Fruit fly (Drosophila melanogaster) whole organism, larva: ENCODE results near the gene Ptp69D.

Experiments
- noc ChIP-seq: fragments of 200-800 bp; sonication (Bioruptor generic); optimal IDR thresholded peaks from 3 replicates; lab custom pipeline; 2019; ENCODE audit warnings: missing biosample characterization, mild to moderate bottlenecking, missing genetic modification characterization, moderate library complexity

Ptp69D gene

DNA sequence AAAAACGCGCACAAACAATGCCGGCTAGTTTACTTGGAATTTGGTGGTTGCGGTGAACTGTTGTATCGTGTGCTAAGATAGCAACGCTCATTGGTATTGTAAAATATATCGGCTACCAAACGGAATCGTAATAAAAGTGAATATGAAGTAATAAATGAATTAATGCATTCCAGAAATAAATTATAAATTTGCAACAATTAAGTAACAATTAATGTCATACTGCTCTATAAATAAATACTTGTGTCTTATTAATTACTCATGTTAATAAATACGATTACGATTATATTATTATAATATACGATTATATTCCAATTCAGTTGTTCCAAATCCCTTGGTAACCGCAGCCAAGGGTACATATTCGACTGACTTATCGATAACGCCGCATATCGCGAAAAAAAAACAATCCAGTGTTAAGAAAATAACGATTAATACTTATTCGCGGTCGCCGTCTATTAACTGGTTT, at the start of gene Ptp69D, which contains the start of gene SmD1:
TSS of gene Ptp69D (plus strand) at position 396 of the 463 bp plus-strand sequence.
TSS of gene SmD1 (minus strand) at position 62 of the 463 bp plus-strand sequence.
- no peak for TF ChIP-seq noc (tag; lab: Kevin White, UChicago)

DNA sequence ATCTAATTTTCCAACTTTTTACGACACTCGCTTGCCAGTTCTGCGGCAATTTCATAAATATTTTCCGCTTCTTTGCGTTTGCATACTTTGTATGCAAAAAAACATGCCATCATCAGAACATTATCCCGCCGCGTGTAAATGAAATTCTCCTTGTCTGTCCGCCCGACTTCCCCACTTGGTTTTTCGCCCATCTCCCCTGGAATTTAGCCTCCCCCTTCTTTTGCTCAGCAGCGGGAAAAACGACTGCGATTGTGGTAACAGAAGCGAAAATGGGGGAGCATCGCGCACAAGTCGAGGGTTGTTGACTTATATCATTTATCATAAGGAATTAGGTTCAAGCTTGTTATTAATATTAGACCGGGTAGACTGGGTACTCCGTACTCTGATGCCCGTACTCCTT, 48.6 kb upstream of the Ptp69D start:
- TF ChIP-seq noc (tag; lab: Kevin White, UChicago) = no peak

DNA sequence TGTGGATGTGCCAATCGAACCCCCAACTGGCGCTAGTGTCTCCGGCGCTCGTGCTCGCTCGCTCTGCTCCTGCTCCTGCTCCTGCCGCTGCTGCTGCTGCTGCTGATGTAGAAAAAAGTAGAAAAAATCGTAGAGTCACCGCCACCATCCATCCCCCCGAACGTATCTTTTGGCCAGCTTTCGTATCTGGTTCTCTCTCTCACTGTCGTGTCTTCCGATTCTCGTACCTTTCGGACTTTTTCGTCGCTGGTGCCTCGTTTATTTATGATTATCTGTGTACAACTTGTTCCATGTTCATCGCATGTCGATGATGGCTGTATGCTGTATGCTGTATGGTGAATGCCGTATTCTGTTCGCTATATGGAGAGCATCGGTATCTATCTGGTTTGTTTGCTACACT, 46.0 kb upstream of the Ptp69D start:
- TF ChIP-seq noc (tag; lab: Kevin White, UChicago) = no peak

DNA sequence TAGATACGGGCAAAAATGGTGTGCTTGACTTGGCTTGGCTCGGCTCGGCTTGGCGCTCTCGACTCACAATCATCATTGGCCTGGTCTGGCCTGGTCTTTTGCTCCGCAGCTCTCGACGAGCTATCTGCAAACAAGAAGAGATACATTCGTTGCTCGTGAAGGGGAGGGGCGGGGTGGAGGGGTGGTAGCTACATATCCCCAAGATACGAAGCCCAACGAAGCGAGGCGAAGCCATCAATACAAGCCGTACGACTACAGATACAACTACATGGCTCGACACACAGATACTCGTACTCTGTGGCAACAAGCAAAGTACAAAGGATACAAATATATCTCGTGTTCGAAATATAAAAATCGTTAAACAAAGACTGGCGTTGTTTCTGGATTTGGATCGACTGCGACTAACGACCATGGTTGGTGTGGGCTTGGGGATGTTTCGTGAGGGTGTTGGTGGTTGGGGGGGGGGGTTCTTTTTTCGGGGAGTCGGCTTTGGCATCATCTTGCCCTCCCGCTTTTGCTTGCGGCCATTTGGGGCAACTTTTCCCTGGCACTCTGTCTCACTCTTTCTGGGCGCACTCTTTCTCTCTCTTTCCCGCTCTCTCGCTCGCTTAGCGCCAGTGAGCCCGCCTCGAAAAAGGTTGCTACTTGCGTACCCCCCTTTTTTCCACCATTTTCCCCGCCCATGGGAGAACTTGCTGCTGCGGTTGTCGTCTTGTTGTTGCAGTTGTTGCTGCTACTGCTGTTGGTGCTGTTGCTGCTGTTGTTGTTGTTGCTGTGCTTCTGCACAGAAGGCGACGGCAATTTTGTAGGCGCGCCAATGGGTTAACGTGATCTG, 44.2 kb upstream of the Ptp69D start:
- TF ChIP-seq noc (tag; lab: Kevin White, UChicago) = no peak

DNA sequence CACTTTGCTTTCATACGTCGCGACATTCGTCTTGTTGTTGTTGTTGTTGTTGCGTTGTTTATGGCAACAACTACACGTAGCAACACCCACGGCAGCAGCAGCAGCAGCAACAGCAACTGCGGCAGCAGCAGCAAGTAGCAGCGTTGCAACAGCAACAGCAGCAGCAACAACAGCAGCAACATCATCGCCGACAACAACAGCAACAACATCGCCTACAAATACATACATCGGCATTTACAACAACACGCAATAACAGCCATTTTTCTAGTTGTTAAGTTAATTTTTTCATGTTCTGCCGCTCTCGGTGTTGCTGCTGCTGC, 42.2 kb upstream of the Ptp69D start:
- TF ChIP-seq noc (tag; lab: Kevin White, UChicago) = no peak

DNA sequence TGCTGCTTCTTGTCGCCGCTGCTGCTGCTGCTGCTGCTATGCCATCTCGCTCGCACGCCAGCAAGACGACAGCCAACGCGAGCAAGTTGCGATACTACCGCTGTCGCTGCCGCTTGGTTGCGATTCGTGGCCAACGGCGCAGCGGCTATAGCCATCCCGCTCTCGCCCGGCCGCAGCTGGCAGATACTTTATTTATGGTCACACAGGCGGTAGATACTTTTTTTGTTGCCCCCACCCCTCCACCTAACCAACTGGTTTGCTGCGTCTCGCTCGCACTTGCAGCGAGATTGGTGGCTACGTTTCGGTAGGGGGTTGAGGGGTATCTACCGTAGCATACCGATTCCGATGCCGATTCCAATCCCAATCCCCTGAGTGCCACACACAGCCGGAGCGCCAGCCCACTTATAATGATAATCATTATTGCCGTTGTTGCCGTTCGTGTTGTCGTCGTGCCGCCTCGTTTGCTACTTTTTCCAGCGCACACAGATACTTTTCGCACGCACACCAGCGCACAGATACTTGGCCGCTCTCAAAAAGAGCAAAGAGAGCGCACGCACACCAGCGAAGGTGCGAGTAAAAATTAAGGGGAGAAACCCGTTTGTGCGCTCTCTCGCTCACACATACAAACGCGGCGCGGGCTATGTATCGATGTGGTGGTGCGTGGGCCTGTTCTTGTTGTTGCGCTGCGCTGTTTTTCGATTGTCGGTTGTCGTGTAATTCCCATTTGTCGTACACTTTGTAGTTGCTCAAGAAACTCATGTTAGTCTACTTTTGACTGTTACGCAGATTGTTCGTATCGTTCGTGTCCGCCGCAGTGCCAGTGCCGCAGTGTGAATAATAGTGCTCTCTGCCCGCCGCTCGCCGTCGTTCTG, 41.6 kb upstream of the Ptp69D start, which contains the start of gene mirr:
TSS of gene mirr (plus strand) at position 759 of the 872 bp plus-strand sequence.
- peak; percentile 46 for TF ChIP-seq noc (tag; lab: Kevin White, UChicago)

DNA sequence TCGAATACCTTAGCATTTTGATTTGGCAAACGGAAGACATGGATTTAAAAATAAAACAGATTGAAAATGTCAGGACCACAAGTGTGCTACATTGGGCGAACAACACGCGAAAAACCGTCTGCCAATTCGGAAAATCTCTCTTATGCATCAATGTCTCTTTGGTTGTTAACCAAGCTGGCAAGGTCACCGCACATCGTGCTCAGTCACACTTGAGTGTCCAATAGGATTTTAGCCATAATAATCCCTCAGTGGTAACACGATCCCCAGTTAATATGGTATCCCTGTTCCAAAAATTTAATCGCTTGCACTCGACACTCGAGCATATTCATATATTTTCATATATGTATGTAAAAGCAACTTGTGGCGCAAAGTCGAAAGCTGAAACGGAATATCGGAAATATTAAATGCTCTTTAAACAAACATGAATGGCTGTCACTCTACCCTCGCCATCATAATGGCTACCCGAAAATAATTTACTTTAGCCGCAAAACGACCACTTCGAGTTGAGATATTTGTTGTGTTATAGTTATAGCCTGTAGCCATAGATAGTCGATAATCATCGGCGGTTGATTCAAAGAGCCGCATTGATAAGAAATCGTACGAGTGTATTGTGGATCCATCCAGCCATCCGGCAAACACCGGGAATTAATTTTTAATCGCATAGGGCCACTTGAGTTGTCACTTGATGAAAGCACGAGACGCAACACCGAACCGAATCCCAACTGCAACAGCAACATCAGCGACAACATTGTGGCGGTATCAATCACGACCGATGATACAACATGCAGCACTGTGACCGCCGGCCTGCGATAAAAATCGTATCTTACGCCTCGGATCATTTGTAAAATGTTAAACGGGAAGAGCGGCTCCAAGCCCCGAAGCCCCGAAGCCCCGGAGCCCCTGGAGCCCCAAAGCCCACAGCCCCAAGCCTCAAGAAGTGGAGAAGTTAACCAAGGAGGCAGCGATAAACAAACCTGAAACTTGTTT, 39.9 kb upstream of the Ptp69D start:
- no peak for TF ChIP-seq noc (tag; lab: Kevin White, UChicago)

DNA sequence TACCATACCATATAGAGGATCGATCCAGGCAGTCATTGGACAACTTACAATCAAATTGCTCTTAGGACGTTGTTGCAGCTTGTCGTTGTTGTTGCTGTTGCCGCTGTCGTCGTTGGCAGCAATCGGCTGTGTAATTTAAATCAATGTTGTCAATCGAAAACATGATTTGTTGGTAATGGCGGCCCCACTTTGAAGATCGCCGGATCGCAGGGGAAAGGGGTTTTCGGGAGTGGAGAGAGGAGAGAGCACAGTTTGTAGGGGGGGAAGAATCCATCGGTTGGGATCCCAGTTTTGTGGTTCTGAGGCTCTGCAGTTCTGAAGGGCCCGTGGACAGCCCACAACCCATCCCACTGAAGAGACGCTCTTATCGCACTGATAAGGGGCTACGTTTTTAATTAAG, 39.0 kb upstream of the Ptp69D start:
- no peak for TF ChIP-seq noc (tag; lab: Kevin White, UChicago)

DNA sequence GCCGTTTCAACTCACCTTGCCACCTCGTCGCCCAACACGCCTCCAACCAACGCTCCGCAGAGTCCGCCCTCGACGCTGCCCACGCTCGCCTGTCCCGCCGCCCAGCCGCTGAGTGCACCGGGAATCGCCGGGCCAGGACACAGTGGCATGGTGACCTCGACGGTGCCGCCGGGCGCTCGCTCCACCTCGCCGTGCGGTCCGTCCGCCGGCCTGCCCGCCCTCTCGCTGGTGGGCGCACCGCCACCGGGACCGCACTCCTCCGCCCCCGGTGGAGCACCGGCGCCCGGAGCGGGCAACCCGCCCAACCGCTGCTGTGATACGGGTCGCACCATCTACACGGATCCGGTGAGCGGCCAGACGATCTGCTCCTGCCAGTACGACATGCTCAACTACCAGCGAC, 38.2 kb upstream of the Ptp69D start:
- TF ChIP-seq noc (tag; lab: Kevin White, UChicago) = no peak

DNA sequence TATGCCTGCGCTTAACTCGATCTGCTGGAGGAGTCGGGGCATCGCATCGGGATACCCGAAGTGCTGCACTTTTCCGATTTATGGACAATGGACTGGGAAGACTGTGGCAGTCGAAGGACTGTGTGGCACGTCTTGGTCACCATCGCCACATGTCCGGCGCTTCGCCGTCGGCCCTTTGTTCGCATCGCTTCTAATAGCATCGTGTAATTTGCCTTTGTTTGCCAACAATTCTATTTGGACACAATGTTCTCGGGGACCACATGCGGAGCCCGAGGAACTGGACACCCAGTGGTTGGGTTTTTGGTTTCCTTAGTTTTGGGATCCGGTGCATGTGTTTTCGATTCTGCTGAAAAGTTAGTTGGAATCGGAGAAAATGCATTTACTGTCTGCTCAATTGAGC, 37.2 kb upstream of the Ptp69D start:
- no peak for TF ChIP-seq noc (tag; lab: Kevin White, UChicago)

DNA sequence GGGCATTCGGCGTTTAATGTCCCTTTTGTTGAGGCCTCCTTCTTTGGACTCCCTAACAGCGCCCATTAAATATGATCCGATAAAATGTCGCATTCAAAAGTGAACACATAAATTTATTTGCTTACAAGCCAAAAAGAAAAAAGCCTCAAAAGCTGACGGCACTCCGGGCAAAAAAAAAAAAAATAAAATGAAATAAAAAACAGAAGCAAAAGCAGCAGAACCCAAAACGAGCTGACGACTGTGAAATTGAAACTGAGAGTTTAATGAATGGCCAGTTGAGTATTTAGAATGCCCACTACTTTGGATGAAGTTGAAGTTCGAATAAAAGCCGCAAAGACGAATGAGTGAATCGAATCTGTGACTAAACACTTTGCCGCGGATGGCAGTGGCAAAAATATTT, 36.5 kb upstream of the Ptp69D start:
- no peak for TF ChIP-seq noc (tag; lab: Kevin White, UChicago)

DNA sequence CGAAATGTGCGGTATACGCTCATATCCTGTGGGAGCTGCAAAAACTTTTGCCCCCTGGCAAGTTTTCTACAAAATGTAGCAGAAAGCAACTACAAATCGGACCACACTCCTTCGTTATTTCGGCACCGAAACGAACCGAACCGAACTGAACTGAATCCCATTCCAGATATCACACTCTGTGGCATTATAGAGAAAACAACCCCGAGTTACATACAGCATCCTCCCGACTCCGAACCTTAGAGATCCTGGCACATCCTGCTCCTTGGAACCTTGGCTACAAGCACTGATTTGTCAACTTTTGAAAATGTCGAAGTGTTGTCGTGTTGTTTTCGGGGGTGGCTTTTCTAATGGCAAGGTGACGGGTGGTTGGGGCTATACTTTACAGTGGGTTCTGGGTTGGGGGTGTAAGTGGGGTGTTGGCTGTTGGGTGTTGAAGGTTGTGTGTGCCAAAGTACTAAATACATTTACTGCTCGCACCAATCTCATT, 34.2 kb upstream of the Ptp69D start:
- no peak for TF ChIP-seq noc (tag; lab: Kevin White, UChicago)

DNA sequence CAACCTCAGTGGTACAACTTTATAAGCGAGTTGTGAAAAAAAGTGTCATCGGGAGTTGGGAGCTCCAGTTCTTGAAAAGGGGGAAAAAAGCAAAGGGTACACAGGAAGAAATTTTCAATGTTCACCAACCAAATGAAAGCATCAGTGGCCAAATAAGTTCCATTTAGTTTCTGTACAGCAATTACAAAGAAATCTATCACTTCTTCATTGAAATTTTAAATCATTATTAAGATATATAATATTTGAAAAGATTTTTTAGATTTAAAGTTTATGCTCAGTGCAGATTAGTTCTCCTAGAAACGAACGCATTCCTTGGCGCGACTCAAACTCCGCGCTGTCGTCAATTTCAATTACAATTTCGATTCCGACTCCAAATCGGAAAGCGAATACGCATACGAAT, 33.4 kb upstream of the Ptp69D start:
- TF ChIP-seq noc (tag; lab: Kevin White, UChicago) = no peak

DNA sequence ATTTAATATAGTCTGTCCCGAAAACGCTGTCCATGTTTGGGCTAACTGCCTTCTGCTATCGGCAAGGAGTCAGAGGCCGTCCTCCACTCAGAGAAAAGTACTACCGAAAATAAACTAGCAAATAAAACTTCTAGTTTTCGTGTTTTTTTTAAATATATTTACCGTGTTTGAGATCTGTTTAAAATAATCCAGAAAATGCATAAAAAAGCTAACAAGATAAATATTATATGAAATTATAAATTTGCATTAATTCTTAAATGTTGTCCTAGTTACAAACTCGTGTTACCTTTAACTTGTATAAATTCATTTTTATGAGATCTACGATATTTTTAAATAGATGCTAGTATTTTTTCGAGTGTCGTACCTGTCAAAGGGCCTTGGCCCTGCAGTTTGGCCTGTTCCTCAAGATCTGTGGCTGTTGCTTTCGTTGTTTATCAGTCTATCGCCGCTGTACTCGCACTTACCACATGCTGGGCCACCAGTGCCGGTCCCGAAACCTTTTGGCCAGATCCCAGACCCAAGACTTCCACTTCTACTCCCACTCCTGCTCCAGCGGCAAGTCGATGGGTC, 31.2 kb upstream of the Ptp69D start:
- no peak for TF ChIP-seq noc (tag; lab: Kevin White, UChicago)

DNA sequence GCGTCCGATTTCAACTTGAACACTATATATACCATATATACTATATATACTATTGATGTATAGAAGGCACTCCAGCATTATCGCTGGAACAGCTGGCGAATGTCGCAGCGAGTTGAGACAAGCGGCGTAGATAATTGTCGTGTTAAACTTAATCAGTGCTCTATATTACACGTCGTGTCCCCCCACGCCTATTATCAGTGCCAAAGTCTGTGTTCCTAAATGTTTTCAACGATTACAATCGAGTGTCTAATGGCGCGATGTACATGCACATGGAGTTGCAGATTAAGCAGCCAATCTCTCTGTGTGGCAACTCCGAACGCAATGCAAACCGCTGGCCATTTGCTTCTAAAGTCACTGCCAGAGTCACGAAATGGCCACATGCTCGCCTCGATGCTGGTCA, 30.4 kb upstream of the Ptp69D start:
- no peak for TF ChIP-seq noc (tag; lab: Kevin White, UChicago)
